Worm (Caenorhabditis elegans) whole organism, L2 larva: Measurements from ENCODE around the gene T16A1.10.

Experiments
- alr-1 ChIP-seq: fragments of 150-350 bp; optimal IDR thresholded peaks from 2 replicates; lab custom pipeline; 2014; ENCODE audit warnings: missing biosample characterization, missing genetic modification characterization
- ama-1 ChIP-seq: fragments of 150-350 bp; optimal IDR thresholded peaks from 2 replicates; lab custom pipeline; 2018; ENCODE audit warnings: inconsistent platforms
- ceh-16 ChIP-seq: fragments of 150-350 bp; optimal IDR thresholded peaks from 2 replicates; lab custom pipeline; 2014; ENCODE audit warnings: missing biosample characterization, missing genetic modification characterization
- ceh-82 ChIP-seq: fragments of 150-350 bp; optimal IDR thresholded peaks from 2 replicates; lab custom pipeline; 2014; ENCODE audit warnings: missing biosample characterization, missing genetic modification characterization
- dmd-4 ChIP-seq: sonication (generic microtip); optimal IDR thresholded peaks from 2 replicates; lab custom pipeline; 2017; ENCODE audit warnings: missing biosample characterization, missing genetic modification characterization
- fos-1 ChIP-seq: fragments of 150-350 bp; optimal IDR thresholded peaks from 2 replicates; lab custom pipeline; 2014; ENCODE audit warnings: missing biosample characterization, missing genetic modification characterization
- lin-11 ChIP-seq: fragments of 150-350 bp; sonication (generic microtip); optimal IDR thresholded peaks from 2 replicates; lab custom pipeline; 2014; ENCODE audit warnings: missing biosample characterization, missing genetic modification characterization, inconsistent platforms, mixed read lengths
- lin-39 ChIP-seq: fragments of 150-350 bp; optimal IDR thresholded peaks from 2 replicates; lab custom pipeline; 2014; ENCODE audit warnings: missing biosample characterization, missing genetic modification reagents, missing genetic modification characterization
- mdl-1 ChIP-seq, 2 experiments: fragments of 150-350 bp in 1 of 2; sonication (generic microtip) in 1 of 2; optimal IDR thresholded peaks; 2 replicates each; lab custom pipeline; 2017; ENCODE audit warnings: missing biosample characterization in 2 of 2, missing genetic modification characterization in 2 of 2
- ztf-1 ChIP-seq: fragments of 200-800 bp; sonication (Bioruptor generic); conservative IDR thresholded peaks from 2 replicates; pipeline ENCODE4 v1.3.6; 2022; ENCODE audit warnings: missing genetic modification characterization, missing compliant biosample characterization

- TF ChIP-seq ztf-1 (GFP tag; lab: Robert Waterston, UW) (no peak), ama-1 (lab: Kevin White, UChicago) (no peak), mdl-1 (tag; optimal IDR thresholded peaks at IDR 0.05; lab: Kevin White, UChicago) (no peak), alr-1 (tag; lab: Kevin White, UChicago) (no peak), ceh-16 (tag; lab: Kevin White, UChicago) (no peak), fos-1 (no peak), dmd-4 (no peak), ceh-82 (tag; lab: Kevin White, UChicago) (no peak), lin-39 (tag; lab: Kevin White, UChicago) (no peak), lin-11 (tag; lab: Kevin White, UChicago) (no peak)
Measured at ce11 chrII:2076467-2076866, 15.4 kb downstream of the T16A1.10 start.
